Fruit fly (Drosophila melanogaster) whole organism, prepupa: Measurements from ENCODE around the gene CG32074.
"Not testable (repeated sequence)": the region's sequence is repeated elsewhere in the genome, so short reads cannot be mapped to it uniquely, and the experiment has no call there.

Source experiments
- CG10669 ChIP-seq: fragments of 200-800 bp; sonication (Bioruptor generic); optimal IDR thresholded peaks from 3 replicates; lab custom pipeline; 2018; ENCODE audit warnings: missing biosample characterization, mild to moderate bottlenecking, missing genetic modification characterization, moderate library complexity
- CG11762 ChIP-seq: fragments of 200-800 bp; sonication (Bioruptor generic); optimal IDR thresholded peaks from 3 replicates; lab custom pipeline; 2016; ENCODE audit warnings: missing biosample characterization, missing genetic modification characterization; ENCODE audit not compliant: insufficient read depth
- CG11902 ChIP-seq: fragments of 200-800 bp; sonication (Bioruptor generic); optimal IDR thresholded peaks from 3 replicates; lab custom pipeline; 2016; ENCODE audit warnings: missing biosample characterization, missing genetic modification characterization
- CG15336 ChIP-seq: fragments of 200-800 bp; sonication (Bioruptor generic); IDR thresholded peaks from 2 replicates; pipeline ENCODE4 v1.3.6; 2022; ENCODE audit warnings: missing biosample characterization, missing genetic modification characterization
- CG3032 ChIP-seq: fragments of 200-800 bp; optimal IDR thresholded peaks from 2 replicates; lab custom pipeline; 2019; ENCODE audit warnings: missing biosample characterization, mild to moderate bottlenecking, missing genetic modification characterization, moderate library complexity
- CG31627 ChIP-seq: fragments of 200-800 bp; sonication (Bioruptor generic); optimal IDR thresholded peaks from 3 replicates; lab custom pipeline; 2016; ENCODE audit warnings: missing biosample characterization, missing genetic modification characterization
- CG3919 ChIP-seq: fragments of 200-800 bp; sonication (Bioruptor generic); optimal IDR thresholded peaks from 3 replicates; lab custom pipeline; 2016; ENCODE audit warnings: missing biosample characterization, missing genetic modification characterization
- CG4318 ChIP-seq: fragments of 200-800 bp; sonication (Bioruptor generic); optimal IDR thresholded peaks from 3 replicates; lab custom pipeline; 2017; ENCODE audit warnings: missing biosample characterization, mild to moderate bottlenecking, missing genetic modification characterization
- CG6276 ChIP-seq: fragments of 200-800 bp; sonication (Bioruptor generic); optimal IDR thresholded peaks from 2 replicates; lab custom pipeline; 2017; ENCODE audit warnings: missing biosample characterization, mild to moderate bottlenecking, missing genetic modification characterization
- CG7368 ChIP-seq: fragments of 200-800 bp; sonication (Bioruptor generic); optimal IDR thresholded peaks from 3 replicates; lab custom pipeline; 2016; ENCODE audit warnings: missing biosample characterization, missing genetic modification characterization
- CG8632 ChIP-seq: fragments of 200-800 bp; sonication (Bioruptor generic); optimal IDR thresholded peaks from 3 replicates; lab custom pipeline; 2016; ENCODE audit warnings: missing biosample characterization, missing genetic modification characterization
- Eip75B ChIP-seq: fragments of 200-800 bp; sonication (Bioruptor generic); optimal IDR thresholded peaks from 3 replicates; lab custom pipeline; 2016; ENCODE audit warnings: missing biosample characterization, missing genetic modification characterization
- Eip78C ChIP-seq: fragments of 200-800 bp; sonication (Bioruptor generic); peaks from one replicate; lab custom pipeline; 2016; ENCODE audit warnings: missing biosample characterization, missing genetic modification characterization
- Eip93F ChIP-seq: fragments of 200-800 bp; sonication (Bioruptor generic); optimal IDR thresholded peaks from 2 replicates; lab custom pipeline; 2016; ENCODE audit warnings: missing biosample characterization, mild to moderate bottlenecking, missing genetic modification characterization
- Hr38 ChIP-seq: sonication (Bioruptor generic); optimal IDR thresholded peaks from 2 replicates; lab custom pipeline; 2016; ENCODE audit warnings: missing biosample characterization, missing genetic modification characterization
- Hr39 ChIP-seq: fragments of 200-800 bp; sonication (Bioruptor generic); optimal IDR thresholded peaks from 2 replicates; lab custom pipeline; 2016; ENCODE audit warnings: missing biosample characterization, missing genetic modification characterization
- Hr4 ChIP-seq: fragments of 200-800 bp; sonication (Bioruptor generic); optimal IDR thresholded peaks from 3 replicates; lab custom pipeline; 2016; ENCODE audit warnings: missing biosample characterization, missing genetic modification characterization
- Lpt ChIP-seq: fragments of 200-800 bp; sonication (Bioruptor generic); optimal IDR thresholded peaks from 3 replicates; lab custom pipeline; 2016; ENCODE audit warnings: missing biosample characterization, missing genetic modification characterization
- Met ChIP-seq: fragments of 200-800 bp; sonication (Bioruptor generic); optimal IDR thresholded peaks from 3 replicates; lab custom pipeline; 2016; ENCODE audit warnings: missing biosample characterization, missing genetic modification characterization
- Sox102F ChIP-seq: fragments of 200-800 bp; sonication (Bioruptor generic); optimal IDR thresholded peaks from 2 replicates; lab custom pipeline; 2016; ENCODE audit warnings: missing biosample characterization, mild to moderate bottlenecking, missing genetic modification characterization
- Sox14 ChIP-seq: fragments of 200-800 bp; sonication (Bioruptor generic); optimal IDR thresholded peaks from 3 replicates; lab custom pipeline; 2016; ENCODE audit warnings: missing biosample characterization, missing genetic modification characterization
- Sox15 ChIP-seq: fragments of 200-800 bp; sonication (Bioruptor generic); optimal IDR thresholded peaks from 3 replicates; lab custom pipeline; 2016; ENCODE audit warnings: missing biosample characterization, missing genetic modification characterization
- achi ChIP-seq: fragments of 200-800 bp; sonication (Bioruptor generic); optimal IDR thresholded peaks from 3 replicates; lab custom pipeline; 2016; ENCODE audit warnings: missing biosample characterization, missing genetic modification characterization
- dac ChIP-seq: fragments of 200-800 bp; sonication (Bioruptor generic); optimal IDR thresholded peaks from 2 replicates; lab custom pipeline; 2017; ENCODE audit warnings: missing biosample characterization, mild to moderate bottlenecking, missing genetic modification characterization
- dsx ChIP-seq: fragments of 200-800 bp; optimal IDR thresholded peaks from 3 replicates; lab custom pipeline; 2019; ENCODE audit warnings: missing biosample characterization, mild to moderate bottlenecking, missing genetic modification characterization, moderate library complexity; ENCODE audit not compliant: poor library complexity, severe bottlenecking
- esn ChIP-seq: fragments of 200-800 bp; sonication (Bioruptor generic); optimal IDR thresholded peaks from 2 replicates; lab custom pipeline; 2016; ENCODE audit warnings: missing biosample characterization, mild to moderate bottlenecking, missing genetic modification characterization, moderate library complexity
- fd59A ChIP-seq: fragments of 200-800 bp; sonication (Bioruptor generic); optimal IDR thresholded peaks from 2 replicates; lab custom pipeline; 2017; ENCODE audit warnings: missing biosample characterization, mild to moderate bottlenecking, missing genetic modification characterization, missing genetic modification reagents
- fkh ChIP-seq: fragments of 200-800 bp; sonication (Bioruptor generic); optimal IDR thresholded peaks from 3 replicates; lab custom pipeline; 2017; ENCODE audit warnings: missing biosample characterization, mild to moderate bottlenecking, missing genetic modification characterization, moderate library complexity
- lz ChIP-seq: fragments of 200-800 bp; sonication (Bioruptor generic); optimal IDR thresholded peaks from 3 replicates; lab custom pipeline; 2016; ENCODE audit warnings: missing biosample characterization, missing genetic modification characterization
- net ChIP-seq: fragments of 200-800 bp; sonication (Bioruptor generic); optimal IDR thresholded peaks from 3 replicates; lab custom pipeline; 2016; ENCODE audit warnings: missing biosample characterization, missing genetic modification characterization
- svp ChIP-seq: fragments of 200-800 bp; sonication (Bioruptor generic); peaks from one replicate; lab custom pipeline; 2016; ENCODE audit warnings: missing biosample characterization, missing genetic modification characterization
- vri ChIP-seq: fragments of 200-800 bp; sonication (Bioruptor generic); optimal IDR thresholded peaks from 3 replicates; lab custom pipeline; 2016; ENCODE audit warnings: missing biosample characterization, mild to moderate bottlenecking, missing genetic modification characterization

CG32074 gene

dm6 chr3L:11135846-11136245 lies 3.7 kb upstream of the CG32074 start, which contains the start of gene IRSp53:
TSS of gene IRSp53 (plus strand) at chr3L:11136049.
- TF ChIP-seq CG3032 (no peak), CG15336 (GFP tag; lab: Robert Waterston, UW) (peak; percentile 27; the same call in 1 of the 2 replicates), CG8632 (GFP tag; lab: Kevin White, UChicago) (no peak), lz (GFP tag; lab: Kevin White, UChicago) (no peak), fkh (no peak), Lpt (no peak)

dm6 chr3L:11134886-11135285 lies 2.8 kb upstream of the CG32074 start, which contains the start of gene CG14143:
TSS of gene CG14143 (plus strand) at chr3L:11134987.
- TF ChIP-seq Eip93F, CG7368, CG10669 (GFP tag; lab: Kevin White, UChicago): not testable (repeated sequence)

dm6 chr3L:11130535-11130934 lies 1.6 kb downstream of the CG32074 start, which contains the start of gene nol:
TSS of gene nol (plus strand) at chr3L:11130835.
- no peak for TF ChIP-seq CG3032
- no peak for TF ChIP-seq fd59A (GFP tag; lab: Kevin White, UChicago)
- TF ChIP-seq CG11762 (GFP tag; lab: Kevin White, UChicago), result no peak
- no peak for TF ChIP-seq Hr38 (GFP tag; lab: Kevin White, UChicago)
- no peak for TF ChIP-seq vri (GFP tag; lab: Kevin White, UChicago)
- TF ChIP-seq lz (GFP tag; lab: Kevin White, UChicago), result no peak
- no peak for TF ChIP-seq Sox102F
- TF ChIP-seq CG3919 (GFP tag; lab: Kevin White, UChicago), result no peak
- TF ChIP-seq CG8632 (GFP tag; lab: Kevin White, UChicago), result no peak
- TF ChIP-seq Sox14 (GFP tag; lab: Kevin White, UChicago), result no peak
- TF ChIP-seq CG4318, result no peak
- TF ChIP-seq Hr39 (GFP tag; lab: Kevin White, UChicago), result no peak
- TF ChIP-seq CG31627, result no peak
- TF ChIP-seq Hr4 (GFP tag; lab: Kevin White, UChicago), result no peak
- TF ChIP-seq esn (GFP tag; lab: Kevin White, UChicago), result no peak
- TF ChIP-seq Eip93F (GFP tag; lab: Kevin White, UChicago), result no peak
- TF ChIP-seq CG6276 (GFP tag; lab: Kevin White, UChicago), result no peak
- TF ChIP-seq, all 60 proteins: peak for 0

- no peak for TF ChIP-seq Sox14 (GFP tag; lab: Kevin White, UChicago)
- no peak for TF ChIP-seq net
- peak; percentile 8 for TF ChIP-seq fkh
- TF ChIP-seq dac (GFP tag; lab: Kevin White, UChicago), result no peak
These were observed 6.2 kb downstream of the CG32074 start for dm6 chr3L:11125636-11126532.

- no peak for TF ChIP-seq Sox15 (GFP tag; lab: Kevin White, UChicago)
- TF ChIP-seq Eip75B (GFP tag; lab: Kevin White, UChicago), result no peak
- TF ChIP-seq svp (GFP tag; lab: Kevin White, UChicago), result peak; percentile 88
These were observed 7.3 kb downstream of the CG32074 start for dm6 chr3L:11124841-11125240.

dm6 chr3L:11124439-11124838 lies 7.7 kb downstream of the CG32074 start:
- TF ChIP-seq achi, result no peak
- no peak for TF ChIP-seq dsx
- no peak for TF ChIP-seq Hr39 (GFP tag; lab: Kevin White, UChicago)
- peak; percentile 15 for TF ChIP-seq Met (GFP tag; lab: Kevin White, UChicago)
- TF ChIP-seq Eip78C, result peak; percentile 77
- no peak for TF ChIP-seq Hr38 (GFP tag; lab: Kevin White, UChicago)
- TF ChIP-seq Hr4 (GFP tag; lab: Kevin White, UChicago), result peak; percentile 43
- TF ChIP-seq CG11902 (GFP tag; lab: Kevin White, UChicago), result no peak
